Worm (Caenorhabditis elegans) whole organism, early embryonic: ENCODE data around the gene srx-133.
A peak's percentile ranks its signal among the peaks of the same experiment; 100 is the strongest.

Experiments
- F13C5.2 ChIP-seq: sonication (generic microtip); optimal IDR thresholded peaks from 2 replicates; lab custom pipeline; 2017; ENCODE audit warnings: mild to moderate bottlenecking, missing genetic modification characterization, inconsistent platforms, missing compliant biosample characterization
- ceh-13 ChIP-seq: fragments of 200-800 bp; sonication (Bioruptor generic); optimal IDR thresholded peaks from 2 replicates; lab custom pipeline; 2018; ENCODE audit warnings: mild to moderate bottlenecking, missing genetic modification characterization, missing compliant biosample characterization
- flt-1 ChIP-seq: fragments of 200-800 bp; sonication (Bioruptor generic); IDR thresholded peaks from 2 replicates; pipeline ENCODE4 v1.3.6; 2022; ENCODE audit warnings: missing genetic modification characterization, missing compliant biosample characterization
- hnd-1 ChIP-seq: sonication (generic microtip); optimal IDR thresholded peaks from 2 replicates; lab custom pipeline; 2016; ENCODE audit warnings: missing genetic modification characterization, missing compliant biosample characterization
- sea-1 ChIP-seq: fragments of 200-800 bp; sonication (Bioruptor generic); conservative IDR thresholded peaks from 2 replicates; pipeline ENCODE4 v1.3.6; 2022; ENCODE audit warnings: missing genetic modification characterization, missing compliant biosample characterization
- tbx-11 ChIP-seq: fragments of 200-800 bp; sonication (Bioruptor generic); IDR thresholded peaks from 2 replicates; pipeline ENCODE4 v1.3.6; 2022; ENCODE audit warnings: missing genetic modification characterization, missing compliant biosample characterization

ce11 chrV:13818824-13819408 is 29.6 kb upstream of the srx-133 start, which contains the start of gene sel-10:
- no peak for TF ChIP-seq flt-1 (GFP tag; lab: Robert Waterston, UW)
- peak; percentile 30 for TF ChIP-seq F13C5.2 (tag; lab: Kevin White, UChicago)
- TF ChIP-seq ceh-13 (GFP tag; lab: Kevin White, UChicago), result no peak
- no peak for TF ChIP-seq hnd-1 (tag; lab: Kevin White, UChicago)
- TF ChIP-seq tbx-11, result no peak
- no peak for TF ChIP-seq sea-1 (GFP tag; lab: Robert Waterston, UW)
